Worm (Caenorhabditis elegans): ENCODE results near the gene srg-16.
A peak's percentile ranks its signal among the peaks of the same experiment; 100 is the strongest.

Gene srg-16

ce11 chrII:12489903-12490302 is 23.0 kb downstream of the srg-16 start, which contains the start of gene T21B4.15:
TSS of gene T21B4.15 (plus strand) at chrII:12490203.
- TF ChIP-seq duxl-1 (tag; optimal IDR thresholded peaks at IDR 0.05; ENCODE audit: poor library complexity) (no peak), cey-2 (tag; optimal IDR thresholded peaks at IDR 0.05; ENCODE audit: borderline replicate concordance, insufficient read depth) (no peak), ceh-82 (tag; optimal IDR thresholded peaks at IDR 0.05) (no peak), set-16 (GFP tag; IDR thresholded peaks at IDR 0.05) (no peak), ZK546.5 (tag; optimal IDR thresholded peaks at IDR 0.05) (no peak), dpl-1 (GFP tag; optimal IDR thresholded peaks at IDR 0.05) (no peak), fkh-10 (GFP tag; optimal IDR thresholded peaks at IDR 0.05) (no peak)

DNA sequence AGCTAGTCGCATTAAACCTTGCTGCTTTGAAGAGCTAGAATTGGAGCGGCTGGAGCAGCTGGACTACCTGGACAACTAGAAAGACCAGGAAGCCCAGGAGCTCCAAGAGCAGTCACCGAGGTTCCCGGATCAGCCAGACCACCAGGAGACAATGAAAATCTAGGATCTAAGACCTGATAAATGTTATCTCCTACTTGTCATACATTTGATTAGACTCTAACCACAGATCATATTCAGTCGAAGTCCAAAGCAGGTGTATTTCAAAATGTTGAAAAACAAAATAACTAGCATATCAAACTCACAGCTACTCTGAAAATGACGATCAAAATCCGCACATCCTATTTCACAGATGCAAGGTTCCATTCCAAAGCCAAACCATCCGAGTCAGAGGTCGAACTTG is 25.0 kb downstream of the srg-16 start, which contains the start of gene srz-6:
srz-6 (plus strand) TSS at position 301 of the 400 bp plus-strand sequence.
- TF ChIP-seq D1046.2 (GFP tag; IDR thresholded peaks at IDR 0.05): no peak
- TF ChIP-seq ctbp-1 (GFP tag; IDR thresholded peaks at IDR 0.05): no peak
- TF ChIP-seq dmd-6 (GFP tag; IDR thresholded peaks at IDR 0.05): no peak
- no peak for TF ChIP-seq egl-43 (GFP tag; IDR thresholded peaks at IDR 0.05)
- TF ChIP-seq fkh-10 (GFP tag; optimal IDR thresholded peaks at IDR 0.05): no peak
- TF ChIP-seq daf-16 (GFP tag; optimal IDR thresholded peaks at IDR 0.05): no peak
- TF ChIP-seq daf-16 (tag; optimal IDR thresholded peaks at IDR 0.05): no peak
- TF ChIP-seq gei-8 (GFP tag; optimal IDR thresholded peaks at IDR 0.05): no peak
- no peak for TF ChIP-seq lin-13 (GFP tag; optimal IDR thresholded peaks at IDR 0.05)
- no peak for TF ChIP-seq hlh-30 (tag; optimal IDR thresholded peaks at IDR 0.05; ENCODE audit: insufficient read depth)
- TF ChIP-seq ceh-44 (GFP tag; IDR thresholded peaks at IDR 0.05): no peak
- no peak for TF ChIP-seq Y105C5A.15 (GFP tag; IDR thresholded peaks at IDR 0.05)
- TF ChIP-seq nhr-28 (tag; optimal IDR thresholded peaks at IDR 0.05): no peak
- TF ChIP-seq mxl-2 (GFP tag; conservative IDR thresholded peaks at IDR 0.05): no peak
- TF ChIP-seq lin-29 (GFP tag; IDR thresholded peaks at IDR 0.05): no peak
- TF ChIP-seq saeg-2 (GFP tag; IDR thresholded peaks at IDR 0.05): no peak
- no peak for TF ChIP-seq php-3 (GFP tag; IDR thresholded peaks at IDR 0.05)
- TF ChIP-seq hmg-1.1 (GFP tag; IDR thresholded peaks at IDR 0.05): no peak
- TF ChIP-seq mes-2 (tag; optimal IDR thresholded peaks at IDR 0.05; ENCODE audit: poor library complexity, severe bottlenecking): no peak

ce11 chrII:12494067-12494477 is 27.1 kb downstream of the srg-16 start:
- TF ChIP-seq pha-4 (GFP tag; IDR thresholded peaks at IDR 0.05) (0 out of 2 replicates have a peak, but pooled peaks have one; percentile 49), pha-4 (tag; optimal IDR thresholded peaks at IDR 0.05) (no peak), set-16 (GFP tag; IDR thresholded peaks at IDR 0.05) (peak; percentile 98), mxl-3 (GFP tag; optimal IDR thresholded peaks at IDR 0.05) (no peak)

DNA sequence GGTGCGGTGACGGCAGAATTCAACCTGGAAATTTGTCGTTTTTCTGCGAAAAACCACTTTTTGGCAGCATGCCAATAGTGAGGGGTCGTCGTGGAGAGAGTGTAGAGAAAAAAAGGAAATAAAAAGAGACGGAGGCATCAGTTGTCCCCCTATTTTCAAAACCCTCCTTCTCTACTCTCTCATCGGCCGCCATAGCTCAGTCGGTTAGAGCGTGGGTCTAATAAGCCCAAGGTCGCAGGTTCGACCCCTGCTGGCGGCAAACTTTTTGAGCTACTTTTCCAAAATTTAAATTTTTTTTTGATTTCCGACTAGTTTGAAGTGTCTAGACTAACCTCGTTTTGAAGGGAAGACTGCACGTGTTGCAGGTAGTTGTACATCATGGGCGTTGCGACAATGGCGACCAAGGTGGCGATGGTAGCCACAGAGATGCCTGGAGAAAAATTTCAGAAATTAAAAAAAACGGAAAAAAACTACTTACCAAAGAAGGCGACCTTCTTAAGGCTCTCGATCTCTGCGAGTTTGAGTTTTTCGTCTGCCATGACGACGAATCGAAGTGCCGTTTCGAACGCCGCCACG is 27.7 kb downstream of the srg-16 start, which contains the start of gene col-85:
col-85 (minus strand) TSS at position 540 of the 576 bp plus-strand sequence.
- peak; percentile 79 for TF ChIP-seq mdt-29 (GFP tag; IDR thresholded peaks at IDR 0.05)
- TF ChIP-seq aly-2 (tag; optimal IDR thresholded peaks at IDR 0.05): no peak
- TF ChIP-seq T26A8.4 (GFP tag; IDR thresholded peaks at IDR 0.05): peak; percentile 92
- TF ChIP-seq duxl-1 (tag; optimal IDR thresholded peaks at IDR 0.05; ENCODE audit: poor library complexity): peak; percentile 82
- no peak for TF ChIP-seq skn-1 (tag; optimal IDR thresholded peaks at IDR 0.05)
- TF ChIP-seq ZK337.2 (GFP tag; IDR thresholded peaks at IDR 0.05): peak; percentile 93
- TF ChIP-seq madf-9 (GFP tag; conservative IDR thresholded peaks at IDR 0.05): peak; percentile 87
- TF ChIP-seq unc-39 (tag; optimal IDR thresholded peaks at IDR 0.05): no peak
- peak; percentile 96 for TF ChIP-seq vab-7 (GFP tag; IDR thresholded peaks at IDR 0.05)
- peak; percentile 84 for TF ChIP-seq php-3 (GFP tag; IDR thresholded peaks at IDR 0.05)
- TF ChIP-seq spr-1 (tag; optimal IDR thresholded peaks at IDR 0.05): peak; percentile 79
- peak; percentile 79 for TF ChIP-seq Y5F2A.4 (GFP tag; optimal IDR thresholded peaks at IDR 0.05)
- no peak for TF ChIP-seq zag-1 (tag; optimal IDR thresholded peaks at IDR 0.05)
- peak; percentile 73 for TF ChIP-seq nhr-111 (GFP tag; optimal IDR thresholded peaks at IDR 0.05)
- peak; percentile 89 for TF ChIP-seq lin-1 (GFP tag; IDR thresholded peaks at IDR 0.05)
- peak; percentile 73; the same call in 1 of the 2 replicates for TF ChIP-seq Y75B8A.6 (GFP tag; IDR thresholded peaks at IDR 0.05)
- peak; percentile 76 for TF ChIP-seq gei-8 (GFP tag; optimal IDR thresholded peaks at IDR 0.05)
- TF ChIP-seq nhr-6 (tag; optimal IDR thresholded peaks at IDR 0.05): peak; percentile 48
- no peak for TF ChIP-seq ama-1 (optimal IDR thresholded peaks at IDR 0.05)
- TF ChIP-seq daf-12 (tag; optimal IDR thresholded peaks at IDR 0.05): no peak
- TF ChIP-seq lin-38 (GFP tag; IDR thresholded peaks at IDR 0.05): peak; percentile 90

All from whole organism, L4 larva.